Worm (Caenorhabditis elegans) whole organism, young adult: ENCODE measurements around the gene stg-2.
A peak's percentile ranks its signal among the peaks of the same experiment; 100 is the strongest.

Experiments
- B0019.2 ChIP-seq: fragments of 200-800 bp; sonication (Bioruptor generic); conservative IDR thresholded peaks from 2 replicates; pipeline ENCODE4 v1.3.6; 2022; ENCODE audit warnings: missing genetic modification reagents, missing genetic modification characterization, missing compliant biosample characterization
- C06A6.2 ChIP-seq: fragments of 200-800 bp; sonication (Bioruptor generic); conservative IDR thresholded peaks from 2 replicates; pipeline ENCODE4 v1.3.6; 2022; ENCODE audit warnings: missing genetic modification characterization, missing compliant biosample characterization
- F10E7.11 ChIP-seq: sonication (generic microtip); optimal IDR thresholded peaks from 2 replicates; lab custom pipeline; 2017; ENCODE audit warnings: mild to moderate bottlenecking, missing genetic modification characterization, moderate library complexity, missing compliant biosample characterization
- F23B12.7 ChIP-seq: sonication (generic microtip); optimal IDR thresholded peaks from 2 replicates; lab custom pipeline; 2017; ENCODE audit warnings: missing genetic modification characterization, mild to moderate bottlenecking, missing compliant biosample characterization, antibody characterized with exemption, moderate library complexity; ENCODE audit not compliant: insufficient read depth
- F37B4.10 ChIP-seq: fragments of 200-800 bp; sonication (Bioruptor generic); IDR thresholded peaks from 2 replicates; pipeline ENCODE4 v1.3.6; 2022; ENCODE audit warnings: missing genetic modification characterization, missing compliant biosample characterization
- F49E8.2 ChIP-seq: sonication (generic microtip); optimal IDR thresholded peaks from 3 replicates; lab custom pipeline; 2017; ENCODE audit warnings: missing genetic modification characterization, mild to moderate bottlenecking, missing compliant biosample characterization, antibody characterized with exemption, moderate library complexity; ENCODE audit not compliant: insufficient read depth
- F52B5.7 ChIP-seq: sonication (generic microtip); optimal IDR thresholded peaks from 2 replicates; lab custom pipeline; 2016; ENCODE audit warnings: mild to moderate bottlenecking, missing genetic modification characterization, missing compliant biosample characterization
- Y53F4B.3 ChIP-seq: fragments of 200-800 bp; sonication (Bioruptor generic); IDR thresholded peaks from 2 replicates; pipeline ENCODE4 v1.3.6; 2022; ENCODE audit warnings: missing genetic modification reagents, missing genetic modification characterization, missing compliant biosample characterization
- Y56A3A.18 ChIP-seq: fragments of 200-800 bp; sonication (Bioruptor generic); IDR thresholded peaks from 2 replicates; pipeline ENCODE4 v1.3.6; 2022; ENCODE audit warnings: missing genetic modification reagents, missing genetic modification characterization, missing compliant biosample characterization
- Y67H2A.10 ChIP-seq: fragments of 200-800 bp; sonication (Bioruptor generic); conservative IDR thresholded peaks from 2 replicates; pipeline ENCODE4 v1.3.6; 2022; ENCODE audit warnings: missing genetic modification reagents, missing genetic modification characterization, missing compliant biosample characterization
- ZK185.1 ChIP-seq: sonication (generic microtip); optimal IDR thresholded peaks from 2 replicates; lab custom pipeline; 2016; ENCODE audit warnings: mild to moderate bottlenecking, missing genetic modification characterization, missing compliant biosample characterization; ENCODE audit not compliant: poor library complexity, severe bottlenecking
- aptf-2 ChIP-seq: fragments of 200-800 bp; sonication (Bioruptor generic); conservative IDR thresholded peaks from 2 replicates; pipeline ENCODE4 v1.3.6; 2022; ENCODE audit warnings: missing genetic modification reagents, missing genetic modification characterization, missing compliant biosample characterization
- aptf-3 ChIP-seq: fragments of 200-800 bp; sonication (Bioruptor generic); IDR thresholded peaks from 2 replicates; pipeline ENCODE4 v1.3.6; 2022; ENCODE audit warnings: missing genetic modification characterization, missing compliant biosample characterization
- atf-7 ChIP-seq: sonication (generic microtip); optimal IDR thresholded peaks from 2 replicates; lab custom pipeline; 2017; ENCODE audit warnings: mild to moderate bottlenecking, missing genetic modification characterization, missing compliant biosample characterization
- attf-6 ChIP-seq: fragments of 200-800 bp; sonication (Bioruptor generic); IDR thresholded peaks from 2 replicates; pipeline ENCODE4 v1.3.6; 2022; ENCODE audit warnings: missing genetic modification reagents, missing genetic modification characterization, missing compliant biosample characterization
- bed-1 ChIP-seq: fragments of 200-800 bp; sonication (Bioruptor generic); IDR thresholded peaks from 2 replicates; pipeline ENCODE4 v1.3.6; 2022; ENCODE audit warnings: missing genetic modification reagents, missing genetic modification characterization, missing compliant biosample characterization
- cebp-2 ChIP-seq: fragments of 200-800 bp; sonication (Bioruptor generic); IDR thresholded peaks from 2 replicates; pipeline ENCODE4 v1.3.6; 2022; ENCODE audit warnings: missing genetic modification characterization, missing compliant biosample characterization
- ceh-27 ChIP-seq: fragments of 200-800 bp; sonication (Bioruptor generic); optimal IDR thresholded peaks from 2 replicates; lab custom pipeline; 2018; ENCODE audit warnings: mild to moderate bottlenecking, missing genetic modification characterization, moderate library complexity, missing compliant biosample characterization
- ceh-40 ChIP-seq: fragments of 200-800 bp; sonication (Bioruptor generic); IDR thresholded peaks from 2 replicates; pipeline ENCODE4 v1.3.6; 2022; ENCODE audit warnings: missing genetic modification characterization, missing compliant biosample characterization
- ceh-91 ChIP-seq: fragments of 200-800 bp; sonication (Bioruptor generic); IDR thresholded peaks from 2 replicates; pipeline ENCODE4 v1.3.6; 2022; ENCODE audit warnings: missing genetic modification reagents, missing genetic modification characterization, missing compliant biosample characterization
- die-1 ChIP-seq: sonication (generic microtip); optimal IDR thresholded peaks from 2 replicates; lab custom pipeline; 2016; ENCODE audit warnings: missing genotype, mild to moderate bottlenecking, missing genetic modification characterization, missing compliant biosample characterization
- dox-1 ChIP-seq: fragments of 200-800 bp; sonication (Bioruptor generic); IDR thresholded peaks from 2 replicates; pipeline ENCODE4 v1.3.6; 2022; ENCODE audit warnings: missing genetic modification reagents, missing genetic modification characterization, missing compliant biosample characterization
- dpff-1 ChIP-seq: sonication (generic microtip); optimal IDR thresholded peaks from 2 replicates; lab custom pipeline; 2017; ENCODE audit warnings: mild to moderate bottlenecking, missing genetic modification characterization, missing compliant biosample characterization
- ekl-4 ChIP-seq: fragments of 200-800 bp; sonication (Bioruptor generic); IDR thresholded peaks from 2 replicates; pipeline ENCODE4 v1.3.6; 2022; ENCODE audit warnings: missing genetic modification reagents, missing genetic modification characterization, missing compliant biosample characterization
- fkh-3 ChIP-seq: sonication (generic microtip); optimal IDR thresholded peaks from 2 replicates; lab custom pipeline; 2016; ENCODE audit warnings: mild to moderate bottlenecking, missing genetic modification characterization, missing compliant biosample characterization
- him-1 ChIP-seq: sonication (generic microtip); optimal IDR thresholded peaks from 2 replicates; lab custom pipeline; 2016; ENCODE audit warnings: missing genotype, missing genetic modification reagents, missing genetic modification characterization, missing compliant biosample characterization
- hlh-26 ChIP-seq: fragments of 200-800 bp; sonication (Bioruptor generic); conservative IDR thresholded peaks from 2 replicates; pipeline ENCODE4 v1.3.6; 2022; ENCODE audit warnings: missing genetic modification reagents, missing genetic modification characterization, missing compliant biosample characterization
- hmg-1.2 ChIP-seq: fragments of 200-800 bp; sonication (Bioruptor generic); IDR thresholded peaks from 2 replicates; pipeline ENCODE4 v1.3.6; 2022; ENCODE audit warnings: missing genetic modification reagents, missing genetic modification characterization, missing compliant biosample characterization
- hrde-1 ChIP-seq: sonication (generic microtip); optimal IDR thresholded peaks from 2 replicates; lab custom pipeline; 2016; ENCODE audit warnings: missing genetic modification characterization, mild to moderate bottlenecking, missing compliant biosample characterization, moderate library complexity, missing genotype, missing genetic modification reagents, borderline replicate concordance
- lir-1 ChIP-seq: fragments of 200-800 bp; sonication (Bioruptor generic); conservative IDR thresholded peaks from 2 replicates; pipeline ENCODE4 v1.3.6; 2022; ENCODE audit warnings: missing genetic modification reagents, missing genetic modification characterization, missing compliant biosample characterization
- lsl-1 ChIP-seq: fragments of 200-800 bp; sonication (Bioruptor generic); optimal IDR thresholded peaks from 2 replicates; lab custom pipeline; 2018; ENCODE audit warnings: mild to moderate bottlenecking, missing genetic modification characterization, moderate library complexity, missing compliant biosample characterization
- madf-10 ChIP-seq: sonication (generic microtip); optimal IDR thresholded peaks from 2 replicates; lab custom pipeline; 2016; ENCODE audit warnings: mild to moderate bottlenecking, missing genetic modification characterization, missing compliant biosample characterization
- madf-3 ChIP-seq: fragments of 200-800 bp; sonication (Bioruptor generic); IDR thresholded peaks from 2 replicates; pipeline ENCODE4 v1.3.6; 2022; ENCODE audit warnings: missing genetic modification reagents, missing genetic modification characterization, missing compliant biosample characterization
- mcd-1 ChIP-seq: fragments of 200-800 bp; sonication (Bioruptor generic); IDR thresholded peaks from 2 replicates; pipeline ENCODE4 v1.3.6; 2022; ENCODE audit warnings: missing genetic modification reagents, missing genetic modification characterization, missing compliant biosample characterization
- mel-28 ChIP-seq: sonication (generic microtip); optimal IDR thresholded peaks from 2 replicates; lab custom pipeline; 2016; ENCODE audit warnings: borderline replicate concordance, mild to moderate bottlenecking, missing genetic modification characterization, missing compliant biosample characterization
- nfya-1 ChIP-seq: sonication (generic microtip); optimal IDR thresholded peaks from 2 replicates; lab custom pipeline; 2017; ENCODE audit warnings: antibody characterized with exemption, missing compliant biosample characterization, missing genetic modification characterization, borderline replicate concordance; ENCODE audit not compliant: insufficient read depth
- nhr-120 ChIP-seq: fragments of 200-800 bp; sonication (Bioruptor generic); IDR thresholded peaks from 2 replicates; pipeline ENCODE4 v1.3.6; 2022; ENCODE audit warnings: missing genetic modification characterization, missing compliant biosample characterization
- nhr-27 ChIP-seq: fragments of 200-800 bp; sonication (Bioruptor generic); optimal IDR thresholded peaks from 2 replicates; lab custom pipeline; 2018; ENCODE audit warnings: mild to moderate bottlenecking, missing genetic modification characterization, moderate library complexity, missing compliant biosample characterization
- nhr-80 ChIP-seq: sonication (generic microtip); optimal IDR thresholded peaks from 2 replicates; lab custom pipeline; 2016; ENCODE audit warnings: missing genetic modification characterization, missing compliant biosample characterization
- sdz-38 ChIP-seq: sonication (generic microtip); optimal IDR thresholded peaks from 2 replicates; lab custom pipeline; 2016; ENCODE audit warnings: missing genotype, missing genetic modification characterization, missing compliant biosample characterization
- snpc-1.3 ChIP-seq: sonication (generic microtip); optimal IDR thresholded peaks from 2 replicates; lab custom pipeline; 2017; ENCODE audit warnings: missing genetic modification characterization, mild to moderate bottlenecking, missing compliant biosample characterization, antibody characterized with exemption, moderate library complexity, missing genotype, missing genetic modification reagents; ENCODE audit not compliant: insufficient read depth
- somi-1 ChIP-seq: fragments of 200-800 bp; sonication (Bioruptor generic); optimal IDR thresholded peaks from 2 replicates; lab custom pipeline; 2018; ENCODE audit warnings: mild to moderate bottlenecking, missing genetic modification characterization, missing compliant biosample characterization
- tlf-1 ChIP-seq: fragments of 200-800 bp; sonication (Bioruptor generic); optimal IDR thresholded peaks from 2 replicates; lab custom pipeline; 2018; ENCODE audit warnings: mild to moderate bottlenecking, missing genetic modification characterization, missing compliant biosample characterization
- zfh-2 ChIP-seq: fragments of 200-800 bp; sonication (Bioruptor generic); conservative IDR thresholded peaks from 2 replicates; pipeline ENCODE4 v1.3.6; 2022; ENCODE audit warnings: missing genetic modification reagents, missing genetic modification characterization, missing compliant biosample characterization
- ztf-18 ChIP-seq: sonication (generic microtip); optimal IDR thresholded peaks from 2 replicates; lab custom pipeline; 2016; ENCODE audit warnings: missing genotype, mild to moderate bottlenecking, missing genetic modification characterization, missing compliant biosample characterization
- ztf-26 ChIP-seq: sonication (generic microtip); optimal IDR thresholded peaks from 2 replicates; lab custom pipeline; 2017; ENCODE audit warnings: missing genetic modification characterization, missing compliant biosample characterization
- ztf-28 ChIP-seq: fragments of 200-800 bp; sonication (Bioruptor generic); IDR thresholded peaks from 2 replicates; pipeline ENCODE4 v1.3.6; 2022; ENCODE audit warnings: missing genetic modification reagents, missing genetic modification characterization, missing compliant biosample characterization
- ztf-3 ChIP-seq: fragments of 200-800 bp; sonication (Bioruptor generic); optimal IDR thresholded peaks from 2 replicates; lab custom pipeline; 2018; ENCODE audit warnings: mild to moderate bottlenecking, missing genetic modification characterization, missing compliant biosample characterization
- ztf-6 ChIP-seq: fragments of 200-800 bp; sonication (Bioruptor generic); IDR thresholded peaks from 2 replicates; pipeline ENCODE4 v1.3.6; 2022; ENCODE audit warnings: missing genetic modification reagents, missing genetic modification characterization, missing compliant biosample characterization

Gene stg-2

DNA sequence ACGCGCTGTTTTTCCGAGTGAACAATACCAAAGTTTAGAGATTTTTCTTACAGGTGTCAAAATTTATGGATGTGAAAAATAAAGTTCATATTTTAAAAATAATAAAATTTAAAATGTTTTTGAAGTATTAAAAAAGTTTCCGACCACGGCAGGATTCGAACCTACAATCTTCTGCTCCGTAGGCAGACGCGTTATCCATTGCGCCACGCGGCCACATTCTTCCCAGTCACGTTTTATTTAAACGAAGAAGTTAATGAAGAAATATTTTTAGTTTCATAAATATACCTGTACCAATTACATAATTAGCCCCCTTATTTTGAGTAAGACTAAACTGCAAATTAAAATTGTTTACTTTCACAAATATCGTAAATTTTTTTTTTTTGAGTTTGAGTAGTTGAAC is 3.1 kb downstream of the stg-2 start:
- TF ChIP-seq ztf-28 (peak; percentile 17; the same call in 1 of the 2 replicates), bed-1 (GFP tag; lab: Robert Waterston, UW) (no peak), mcd-1 (GFP tag; lab: Robert Waterston, UW) (no peak), nhr-120 (GFP tag; lab: Robert Waterston, UW) (no peak), ceh-40 (0 out of 2 replicates have a peak, but pooled peaks have one; percentile 54), ztf-18 (peak; percentile 51), ztf-3 (GFP tag; lab: Kevin White, UChicago) (no peak), B0019.2 (GFP tag; lab: Robert Waterston, UW) (no peak), ceh-91 (no peak), cebp-2 (no peak), ceh-27 (GFP tag; lab: Kevin White, UChicago) (no peak), dpff-1 (tag; lab: Kevin White, UChicago) (no peak), Y53F4B.3 (no peak), Y56A3A.18 (no peak), attf-6 (GFP tag; lab: Robert Waterston, UW) (no peak), snpc-1.3 (peak; percentile 75), madf-3 (GFP tag; lab: Robert Waterston, UW) (no peak), lir-1 (GFP tag; lab: Robert Waterston, UW) (no peak), F49E8.2 (tag; lab: Kevin White, UChicago) (no peak), mel-28 (tag; lab: Kevin White, UChicago) (no peak), him-1 (tag; lab: Kevin White, UChicago) (peak; percentile 60), tlf-1 (GFP tag; lab: Kevin White, UChicago) (no peak), hrde-1 (peak; percentile 43), dox-1 (GFP tag; lab: Robert Waterston, UW) (peak; percentile 41; the same call in 1 of the 2 replicates), somi-1 (GFP tag; lab: Kevin White, UChicago) (no peak), F23B12.7 (tag; lab: Kevin White, UChicago) (peak; percentile 65), ekl-4 (GFP tag; lab: Robert Waterston, UW) (no peak), F10E7.11 (tag; lab: Kevin White, UChicago) (no peak), ztf-26 (tag; lab: Kevin White, UChicago) (no peak), C06A6.2 (GFP tag; lab: Robert Waterston, UW) (no peak), F52B5.7 (tag; lab: Kevin White, UChicago) (no peak), ztf-6 (no peak), hlh-26 (GFP tag; lab: Robert Waterston, UW) (no peak), sdz-38 (tag; lab: Kevin White, UChicago) (no peak), atf-7 (no peak), nhr-80 (peak; percentile 7), Y67H2A.10 (GFP tag; lab: Robert Waterston, UW) (no peak; the same call in 1 of the 2 replicates), F37B4.10 (GFP tag; lab: Robert Waterston, UW) (no peak), fkh-3 (tag; lab: Kevin White, UChicago) (no peak), aptf-3 (no peak), nfya-1 (tag; lab: Kevin White, UChicago) (no peak), aptf-2 (GFP tag; lab: Robert Waterston, UW) (no peak), hmg-1.2 (GFP tag; lab: Robert Waterston, UW) (peak; percentile 69), die-1 (tag; lab: Kevin White, UChicago) (peak; percentile 83), zfh-2 (no peak), nhr-27 (tag; lab: Kevin White, UChicago) (no peak), madf-10 (peak; percentile 45), lsl-1 (GFP tag; lab: Kevin White, UChicago) (no peak), ZK185.1 (tag; lab: Kevin White, UChicago) (peak; percentile 71)
